Worm (Caenorhabditis elegans): ENCODE results near the gene T27F7.12.
A peak's percentile ranks its signal among the peaks of the same experiment; 100 is the strongest.

The T27F7.12 gene

DNA sequence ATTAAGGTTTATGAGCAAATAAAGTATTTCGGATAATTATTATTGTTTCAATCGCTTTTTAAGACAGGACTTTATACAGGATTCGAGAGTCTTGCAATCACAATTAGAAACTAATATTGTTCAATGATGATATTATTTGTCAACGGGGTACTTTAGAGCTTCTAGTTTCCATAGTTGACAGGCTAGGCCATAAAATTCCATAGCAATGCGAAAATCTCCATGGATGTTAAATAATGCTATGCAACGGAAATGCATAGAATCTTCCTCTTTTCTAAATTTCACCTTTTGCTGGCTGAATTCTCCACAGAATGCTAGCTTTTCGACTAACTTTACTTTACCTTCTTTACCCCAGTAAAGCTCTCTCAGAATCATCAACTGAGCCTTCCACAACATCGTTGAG lies 18.1 kb downstream of the T27F7.12 start, which contains the start of gene F59A6.3:
TSS of gene F59A6.3 (plus strand) at position 301 of the 400 bp plus-strand sequence.
- TF ChIP-seq nhr-67 (tag; optimal IDR thresholded peaks at IDR 0.05), result no peak
- TF ChIP-seq lsy-12 (tag; optimal IDR thresholded peaks at IDR 0.05), result no peak
- no peak for TF ChIP-seq nhr-43 (tag; optimal IDR thresholded peaks at IDR 0.05; ENCODE audit: poor library complexity, severe bottlenecking)
- no peak for TF ChIP-seq sea-2 (GFP tag; optimal IDR thresholded peaks at IDR 0.05)
- no peak for TF ChIP-seq ZK546.5 (tag; optimal IDR thresholded peaks at IDR 0.05)
- TF ChIP-seq mdl-1 (tag; optimal IDR thresholded peaks at IDR 0.05), result no peak
- TF ChIP-seq nhr-25 (tag; optimal IDR thresholded peaks at IDR 0.05), result no peak
- no peak for TF ChIP-seq nhr-11 (tag; optimal IDR thresholded peaks at IDR 0.05)
- no peak for TF ChIP-seq ceh-9 (tag; optimal IDR thresholded peaks at IDR 0.05)
- no peak for TF ChIP-seq skn-1 (tag; optimal IDR thresholded peaks at IDR 0.05)
- no peak for TF ChIP-seq egl-5 (tag; optimal IDR thresholded peaks at IDR 0.05)
- no peak for TF ChIP-seq eor-1 (tag; optimal IDR thresholded peaks at IDR 0.05)
- TF ChIP-seq fkh-10 (GFP tag; optimal IDR thresholded peaks at IDR 0.05), result no peak
- no peak for TF ChIP-seq pqm-1 (tag; optimal IDR thresholded peaks at IDR 0.05)
- no peak for TF ChIP-seq nhr-237 (tag; optimal IDR thresholded peaks at IDR 0.05)
- no peak for TF ChIP-seq ceh-82 (tag; optimal IDR thresholded peaks at IDR 0.05)
- no peak for TF ChIP-seq zag-1 (tag; optimal IDR thresholded peaks at IDR 0.05)

DNA sequence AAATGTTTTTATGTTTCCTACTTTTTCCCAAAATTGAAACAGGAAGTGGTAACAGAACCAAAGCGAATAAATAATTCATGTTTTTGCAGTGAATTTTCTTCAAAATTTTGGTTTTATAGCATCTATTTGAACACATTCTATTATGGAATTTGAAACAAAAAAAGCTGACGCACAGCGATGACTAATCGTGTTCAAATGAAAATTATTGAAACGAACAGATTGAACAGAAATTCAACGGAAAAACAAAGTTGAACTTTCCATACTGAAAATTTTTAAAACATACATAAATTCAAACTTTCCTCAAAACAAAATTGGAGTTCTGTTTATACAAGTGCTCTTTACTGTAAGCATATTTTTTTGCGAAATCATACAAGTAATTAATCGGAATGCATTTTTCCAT lies 22.1 kb downstream of the T27F7.12 start, which contains the start of gene F59A6.12:
TSS of gene F59A6.12 (minus strand) at position 101 of the 400 bp plus-strand sequence.
- TF ChIP-seq nhr-237 (tag; optimal IDR thresholded peaks at IDR 0.05), result no peak
- no peak for TF ChIP-seq eor-1 (tag; optimal IDR thresholded peaks at IDR 0.05)
- no peak for TF ChIP-seq mml-1 (tag; optimal IDR thresholded peaks at IDR 0.05)
- no peak for TF ChIP-seq nfya-1 (tag; optimal IDR thresholded peaks at IDR 0.05; ENCODE audit: insufficient read depth)
- no peak for TF ChIP-seq fkh-10 (GFP tag; optimal IDR thresholded peaks at IDR 0.05)
- no peak for TF ChIP-seq nhr-23 (tag; optimal IDR thresholded peaks at IDR 0.05)
- TF ChIP-seq pqm-1 (tag; optimal IDR thresholded peaks at IDR 0.05), result no peak
- TF ChIP-seq daf-12 (tag; optimal IDR thresholded peaks at IDR 0.05), result no peak

DNA sequence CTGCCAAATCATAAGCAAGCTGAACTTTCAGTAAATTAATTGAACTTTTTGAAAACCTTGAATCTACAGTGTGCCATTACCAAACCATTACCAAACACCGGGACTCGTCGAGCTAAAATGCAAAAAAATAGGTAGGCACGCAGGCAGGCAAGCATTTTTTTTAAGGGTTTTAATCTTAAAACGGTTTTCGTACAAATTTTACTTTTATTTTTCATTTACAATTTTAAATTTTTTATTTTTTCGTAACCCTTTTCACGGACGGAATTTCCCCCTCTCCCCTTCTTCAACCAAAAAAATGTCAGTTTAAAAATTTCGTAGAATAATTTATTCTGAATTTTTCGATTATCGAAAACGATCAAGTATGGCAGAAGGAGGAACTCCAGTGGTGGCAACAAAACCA lies 24.5 kb downstream of the T27F7.12 start, which contains the start of gene F59A6.2:
TSS of gene F59A6.2 (plus strand) at position 301 of the 400 bp plus-strand sequence.
- TF ChIP-seq pqm-1 (tag; optimal IDR thresholded peaks at IDR 0.05) (no peak), nhr-23 (tag; optimal IDR thresholded peaks at IDR 0.05) (no peak), eor-1 (tag; optimal IDR thresholded peaks at IDR 0.05) (no peak), lin-15B (tag; optimal IDR thresholded peaks at IDR 0.05) (no peak), jun-1 (tag; optimal IDR thresholded peaks at IDR 0.05) (no peak), nhr-67 (tag; optimal IDR thresholded peaks at IDR 0.05) (no peak)

DNA sequence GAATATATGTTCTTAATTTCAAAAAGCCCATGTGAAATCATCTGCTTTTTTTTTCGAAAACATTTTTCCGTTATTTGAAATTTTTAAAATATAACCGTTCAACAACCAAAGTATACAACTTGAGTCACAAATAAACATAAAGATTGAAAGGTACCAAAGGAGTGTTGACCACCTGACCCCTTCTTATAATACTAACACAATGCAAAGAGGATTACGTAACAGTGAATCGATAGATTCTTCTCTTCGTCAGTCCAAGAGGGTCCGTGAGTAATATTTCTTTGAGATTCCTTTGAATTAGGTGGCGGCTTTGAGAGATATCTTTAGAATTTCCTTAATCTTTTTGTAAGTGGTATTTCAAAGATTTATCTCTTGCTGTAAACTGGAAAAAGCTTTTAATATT lies 26.2 kb downstream of the T27F7.12 start:
- TF ChIP-seq ceh-82 (tag; optimal IDR thresholded peaks at IDR 0.05), result no peak
- TF ChIP-seq ceh-28 (tag; optimal IDR thresholded peaks at IDR 0.05), result no peak
- no peak for TF ChIP-seq elt-1 (tag; optimal IDR thresholded peaks at IDR 0.05)
- TF ChIP-seq tbx-2 (tag; optimal IDR thresholded peaks at IDR 0.05), result no peak

DNA sequence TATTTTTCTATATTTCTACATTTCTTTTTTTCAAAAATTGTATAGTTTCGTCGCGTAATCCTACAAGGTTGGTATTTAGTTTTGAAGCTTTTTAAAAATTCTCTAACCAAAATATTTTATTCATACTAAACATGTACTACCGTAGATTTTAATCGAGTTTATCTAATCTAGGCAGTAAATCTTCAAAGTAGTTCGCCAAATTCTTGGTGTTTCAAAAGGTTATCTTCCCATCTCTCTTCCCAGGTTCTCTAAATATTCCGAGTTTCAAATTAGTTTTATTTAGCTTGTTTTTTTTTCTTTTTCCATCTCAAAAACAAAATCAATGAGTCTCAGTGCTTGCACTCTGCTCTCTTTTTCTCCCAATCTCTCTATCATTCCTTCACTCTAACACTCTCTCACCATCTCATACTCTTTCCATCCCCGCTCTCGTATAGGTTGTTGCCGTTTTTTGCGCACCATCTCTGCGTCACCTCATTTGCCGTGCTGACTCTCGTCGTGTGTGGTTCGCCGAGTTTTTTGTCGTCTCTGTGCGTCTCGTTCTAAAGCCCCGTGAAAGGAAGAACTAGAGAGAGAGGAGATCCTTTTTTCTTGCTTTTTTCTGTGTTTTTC lies 27.2 kb downstream of the T27F7.12 start:
- TF ChIP-seq lin-39 (tag; optimal IDR thresholded peaks at IDR 0.05), result peak; percentile 43
- TF ChIP-seq fkh-2 (tag; optimal IDR thresholded peaks at IDR 0.05), result peak; percentile 6
- TF ChIP-seq elt-1 (tag; optimal IDR thresholded peaks at IDR 0.05), result peak; percentile 90
- peak; percentile 22 for TF ChIP-seq R02D3.7 (tag; optimal IDR thresholded peaks at IDR 0.05)
- no peak for TF ChIP-seq eor-1 (tag; optimal IDR thresholded peaks at IDR 0.05)
- TF ChIP-seq egl-27 (tag; optimal IDR thresholded peaks at IDR 0.05), result no peak
- TF ChIP-seq nfya-1 (tag; optimal IDR thresholded peaks at IDR 0.05; ENCODE audit: insufficient read depth), result peak; percentile 89
- peak; percentile 57 for TF ChIP-seq ztf-4 (tag; optimal IDR thresholded peaks at IDR 0.05)
- TF ChIP-seq jun-1 (tag; optimal IDR thresholded peaks at IDR 0.05), result peak; percentile 36
- no peak for TF ChIP-seq ceh-82 (tag; optimal IDR thresholded peaks at IDR 0.05)
- no peak for TF ChIP-seq mdl-1 (tag; optimal IDR thresholded peaks at IDR 0.05)
- TF ChIP-seq nhr-237 (tag; optimal IDR thresholded peaks at IDR 0.05), result no peak
- no peak for TF ChIP-seq daf-12 (tag; optimal IDR thresholded peaks at IDR 0.05)
- no peak for TF ChIP-seq ztf-11 (tag; optimal IDR thresholded peaks at IDR 0.05)
- no peak for TF ChIP-seq nhr-11 (tag; optimal IDR thresholded peaks at IDR 0.05)
- TF ChIP-seq nhr-25 (tag; optimal IDR thresholded peaks at IDR 0.05), result peak; percentile 15
- no peak for TF ChIP-seq aly-2 (tag; optimal IDR thresholded peaks at IDR 0.05)
- TF ChIP-seq nhr-43 (tag; optimal IDR thresholded peaks at IDR 0.05; ENCODE audit: poor library complexity, severe bottlenecking), result peak; percentile 15
- TF ChIP-seq elt-2 (tag; optimal IDR thresholded peaks at IDR 0.05), result peak; percentile 93
- TF ChIP-seq lsy-12 (tag; optimal IDR thresholded peaks at IDR 0.05), result no peak
- TF ChIP-seq tbx-2 (tag; optimal IDR thresholded peaks at IDR 0.05), result no peak
- TF ChIP-seq nhr-12 (tag; optimal IDR thresholded peaks at IDR 0.05), result no peak
- peak; percentile 58 for TF ChIP-seq ceh-28 (tag; optimal IDR thresholded peaks at IDR 0.05)
- TF ChIP-seq pqm-1 (tag; optimal IDR thresholded peaks at IDR 0.05), result no peak
- peak; percentile 42 for TF ChIP-seq egl-5 (tag; optimal IDR thresholded peaks at IDR 0.05)
- TF ChIP-seq ZK546.5 (tag; optimal IDR thresholded peaks at IDR 0.05), result no peak
- TF ChIP-seq unc-39 (tag; optimal IDR thresholded peaks at IDR 0.05), result no peak
- no peak for TF ChIP-seq nhr-76 (tag; optimal IDR thresholded peaks at IDR 0.05)
- TF ChIP-seq sea-2 (GFP tag; optimal IDR thresholded peaks at IDR 0.05), result peak; percentile 22
- TF ChIP-seq mml-1 (tag; optimal IDR thresholded peaks at IDR 0.05), result no peak
- peak; percentile 38 for TF ChIP-seq skn-1 (tag; optimal IDR thresholded peaks at IDR 0.05)
- TF ChIP-seq nhr-77 (tag; optimal IDR thresholded peaks at IDR 0.05), result no peak
- peak; percentile 43 for TF ChIP-seq pha-4 (tag; optimal IDR thresholded peaks at IDR 0.05)
- no peak for TF ChIP-seq nhr-28 (tag; optimal IDR thresholded peaks at IDR 0.05)
